Fruit fly (Drosophila melanogaster) Kc167 (cell line): ENCODE results near the gene CCHa2.

ENCODE experiments used
- Myc ChIP-seq: fragments of >200 bp; optimal IDR thresholded peaks from 2 replicates; lab custom pipeline; 2017; ENCODE audit warnings: missing external identifiers
- Sin3A ChIP-seq: fragments of >200 bp; optimal IDR thresholded peaks from 2 replicates; lab custom pipeline; 2018; ENCODE audit warnings: missing external identifiers
- h ChIP-seq: fragments of >200 bp; optimal IDR thresholded peaks from 3 replicates; lab custom pipeline; 2018; ENCODE audit warnings: missing external identifiers
- insv ChIP-seq: fragments of >200 bp; optimal IDR thresholded peaks from 3 replicates; lab custom pipeline; 2018; ENCODE audit warnings: missing external identifiers
- psq ChIP-seq: fragments of >200 bp; optimal IDR thresholded peaks from 2 replicates; lab custom pipeline; 2017; ENCODE audit warnings: missing external identifiers
- ttk ChIP-seq: sonication (Bioruptor generic); optimal IDR thresholded peaks from 2 replicates; lab custom pipeline; 2017; ENCODE audit warnings: missing external identifiers

Gene CCHa2

DNA sequence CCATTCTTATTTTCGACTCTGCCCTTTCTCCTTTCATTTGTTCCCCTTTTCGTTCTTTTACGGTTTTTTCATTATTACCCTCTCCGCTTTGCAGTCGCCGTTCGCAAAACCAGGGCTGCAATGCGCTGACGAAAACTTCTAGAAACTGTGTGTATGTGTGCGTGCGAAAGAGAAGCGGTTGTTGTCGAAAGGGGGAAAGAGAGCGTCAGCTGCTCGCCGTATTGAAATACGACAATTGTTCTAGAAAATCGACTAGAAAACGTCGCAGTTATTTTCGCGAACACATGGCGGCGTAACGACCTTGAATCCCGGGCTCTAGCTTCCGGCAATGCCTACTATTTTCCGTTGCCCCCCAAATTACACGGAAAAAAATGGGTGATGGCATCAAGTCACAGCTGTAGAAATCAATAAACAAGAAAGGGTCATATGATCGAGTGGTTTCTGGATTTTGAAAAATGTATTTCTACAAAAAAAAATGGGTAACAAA is 12.3 kb downstream of the CCHa2 start:
- TF ChIP-seq h (no peak), Myc (lab: Kevin White, UChicago) (no peak), Sin3A (lab: Kevin White, UChicago) (no peak), psq (lab: Kevin White, UChicago) (no peak), insv (lab: Kevin White, UChicago) (no peak), ttk (lab: Kevin White, UChicago) (no peak)

DNA sequence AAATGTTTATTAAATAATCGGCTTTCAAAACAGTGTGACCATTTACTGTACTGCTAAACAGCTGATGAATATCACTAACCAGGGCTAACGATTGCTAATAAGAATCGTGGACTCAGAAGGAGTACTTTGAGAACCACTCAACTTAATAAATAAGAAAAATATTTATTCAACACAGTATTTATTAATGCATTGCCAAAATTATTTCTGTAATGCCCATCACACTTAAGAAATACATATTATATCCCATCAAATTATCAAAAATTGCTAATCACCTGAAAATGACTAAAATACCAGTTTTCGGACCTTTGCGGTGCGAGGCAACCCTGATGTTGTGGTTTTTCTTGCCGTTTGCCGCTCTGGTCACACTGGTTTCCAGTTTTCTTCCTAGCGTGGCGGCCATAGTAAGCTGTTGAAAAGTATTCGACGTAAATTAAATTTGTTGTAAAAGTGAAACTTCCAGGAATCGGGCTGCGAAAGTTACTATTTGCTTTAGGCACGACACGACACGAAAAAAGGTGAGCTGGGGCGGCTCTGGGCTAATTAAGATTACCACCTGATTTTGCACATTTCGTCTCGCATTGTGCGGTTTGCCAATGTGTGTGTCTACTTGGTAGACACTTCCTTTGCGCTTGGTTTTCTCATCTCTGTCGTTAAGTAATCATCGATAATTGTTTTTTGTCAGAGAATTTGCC is 13.1 kb downstream of the CCHa2 start, which contains the start of the genes mRpS21 and Droj2:
TSS of gene mRpS21 (minus strand) at position 66 of the 692 bp plus-strand sequence.
TSS of gene Droj2 (plus strand) at position 363 of the 692 bp plus-strand sequence.
- no peak for TF ChIP-seq ttk (lab: Kevin White, UChicago)
- no peak for TF ChIP-seq psq (lab: Kevin White, UChicago)
- TF ChIP-seq h = no peak
- TF ChIP-seq Myc (lab: Kevin White, UChicago) = no peak
- no peak for TF ChIP-seq Sin3A (lab: Kevin White, UChicago)
- TF ChIP-seq insv (lab: Kevin White, UChicago) = no peak

- TF ChIP-seq insv (lab: Kevin White, UChicago) = no peak
- no peak for TF ChIP-seq ttk (lab: Kevin White, UChicago)
- no peak for TF ChIP-seq Sin3A (lab: Kevin White, UChicago)
- TF ChIP-seq psq (lab: Kevin White, UChicago) = no peak
- TF ChIP-seq h = no peak
- TF ChIP-seq Myc (lab: Kevin White, UChicago) = no peak
Measured at dm6 chr3R:13379675-13380074, 15.3 kb downstream of the CCHa2 start, which contains the start of the genes CG9813 and CG8870. CG9813 (minus strand) TSS chr3R:13379775. CG8870 (plus strand) TSS chr3R:13379842.

- TF ChIP-seq h = no peak
- TF ChIP-seq ttk (lab: Kevin White, UChicago) = no peak
- no peak for TF ChIP-seq insv (lab: Kevin White, UChicago)
- no peak for TF ChIP-seq psq (lab: Kevin White, UChicago)
- no peak for TF ChIP-seq Sin3A (lab: Kevin White, UChicago)
- TF ChIP-seq Myc (lab: Kevin White, UChicago) = no peak
Measured at dm6 chr3R:13374913-13375312, 20.1 kb downstream of the CCHa2 start.

DNA sequence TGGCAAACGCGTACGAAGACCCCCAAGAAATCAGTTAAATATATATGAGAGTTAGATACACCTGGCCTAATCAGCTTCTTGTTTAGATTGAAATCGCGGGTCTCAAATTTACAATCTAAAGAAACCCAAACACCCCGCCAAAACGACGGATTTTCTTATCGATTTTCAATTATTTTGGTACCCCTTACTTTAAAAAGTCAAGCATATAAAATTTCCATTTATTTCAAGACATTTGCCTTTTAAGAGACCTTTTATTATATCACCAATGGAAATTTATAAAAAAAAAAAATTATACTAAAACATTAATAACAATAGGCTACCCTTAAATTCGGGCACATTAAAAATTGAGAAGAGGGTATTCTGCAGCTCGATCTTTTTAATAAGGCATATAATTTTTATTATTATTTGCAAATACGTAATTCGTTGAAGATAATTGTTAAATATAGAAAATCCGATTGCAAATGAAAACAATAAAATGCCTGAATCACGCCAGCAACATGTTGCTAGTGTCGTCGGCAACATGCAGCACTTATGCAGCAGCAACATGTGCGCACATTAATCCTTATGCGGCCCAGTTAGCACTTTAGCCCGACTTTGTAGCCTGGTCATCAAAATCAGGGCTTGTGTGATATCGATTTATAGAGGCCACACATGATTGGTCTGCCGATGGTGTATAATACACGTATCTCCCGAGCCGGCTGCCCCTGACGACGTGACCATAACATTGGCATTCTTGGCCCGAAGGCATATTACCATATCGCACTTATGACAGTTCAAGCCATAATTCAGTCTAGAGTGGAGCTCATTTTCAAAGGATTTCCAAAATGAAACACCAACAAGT is 22.9 kb downstream of the CCHa2 start, which contains the start of the genes Lip3 and CG34309:
TSS of gene Lip3 (minus strand) at position 65 of the 841 bp plus-strand sequence.
TSS of gene CG34309 (plus strand) at position 791 of the 841 bp plus-strand sequence.
- TF ChIP-seq Myc (lab: Kevin White, UChicago) = no peak
- no peak for TF ChIP-seq psq (lab: Kevin White, UChicago)

DNA sequence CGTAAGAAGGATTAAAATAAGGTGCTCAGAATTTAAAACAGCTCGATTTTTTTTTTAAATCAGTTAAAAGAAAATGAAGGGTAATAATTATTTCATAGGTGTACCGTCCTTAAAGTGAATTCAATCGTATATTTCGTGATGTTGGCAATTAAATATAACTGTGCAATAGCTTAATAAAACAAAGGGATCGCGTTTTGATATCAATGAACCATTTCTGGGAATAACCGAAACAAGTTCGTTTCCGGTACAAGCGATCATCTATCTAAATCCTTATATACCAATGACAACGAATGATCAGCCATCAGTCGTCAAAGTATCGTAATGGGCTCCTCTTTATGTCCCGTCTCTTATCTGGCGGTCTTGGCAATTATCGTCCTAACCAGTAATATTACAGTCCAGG is 25.6 kb downstream of the CCHa2 start, which contains the start of gene CheA87a:
TSS of gene CheA87a (plus strand) at position 301 of the 400 bp plus-strand sequence.
- TF ChIP-seq Myc (lab: Kevin White, UChicago) (no peak), psq (lab: Kevin White, UChicago) (no peak), ttk (lab: Kevin White, UChicago) (no peak), h (no peak), Sin3A (lab: Kevin White, UChicago) (no peak), insv (lab: Kevin White, UChicago) (no peak)

DNA sequence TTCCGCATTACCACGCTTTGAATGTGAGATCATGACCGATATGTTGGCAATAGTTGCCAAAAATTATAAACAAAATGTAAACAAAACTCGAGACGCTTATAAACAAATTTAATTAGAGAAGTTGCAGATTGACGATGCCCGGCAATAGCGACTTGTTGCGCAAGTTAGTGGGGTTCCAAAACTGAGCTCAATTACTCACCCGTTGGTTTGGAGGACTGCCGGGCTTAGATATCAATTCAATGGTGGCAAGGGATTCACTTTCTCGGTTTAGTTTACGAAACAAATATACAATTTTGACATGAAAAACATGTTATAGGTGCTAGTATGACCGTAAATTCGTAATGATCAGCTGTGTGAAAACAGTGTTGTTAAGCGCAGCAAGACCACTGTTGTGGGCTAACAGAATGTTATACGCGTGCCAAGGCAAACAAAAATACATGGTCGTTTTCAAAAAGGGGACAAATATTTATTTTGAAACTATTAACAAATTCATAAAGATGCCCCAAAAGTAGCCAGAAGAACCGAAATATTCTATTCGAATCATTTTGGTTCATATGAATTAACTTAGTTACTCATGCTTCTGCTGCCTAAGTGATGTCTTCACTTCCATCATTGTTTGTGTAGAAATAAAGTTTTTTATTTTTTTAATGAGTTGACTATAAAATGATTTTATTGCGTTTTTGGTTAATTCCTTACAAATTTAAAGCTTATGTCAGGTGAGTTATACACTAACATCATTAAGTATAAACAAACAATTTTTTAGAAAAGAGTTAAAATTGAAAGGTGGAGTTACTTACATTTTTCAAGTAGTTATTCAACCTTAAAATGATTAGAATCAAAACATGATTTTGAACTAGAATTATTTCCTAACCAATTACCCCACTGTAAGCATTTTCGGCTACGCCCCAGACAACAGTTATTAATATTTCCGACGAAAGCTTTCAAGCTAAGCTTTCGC is 28.2 kb downstream of the CCHa2 start, which contains the start of gene Elp6:
TSS of gene Elp6 (minus strand) at position 350 of the 958 bp plus-strand sequence.
- TF ChIP-seq insv (lab: Kevin White, UChicago) (no peak), Myc (lab: Kevin White, UChicago) (no peak), Sin3A (lab: Kevin White, UChicago) (no peak), ttk (lab: Kevin White, UChicago) (no peak), psq (lab: Kevin White, UChicago) (no peak), h (no peak)

dm6 chr3R:13365665-13366414 is 29.2 kb downstream of the CCHa2 start:
- no peak for TF ChIP-seq insv (lab: Kevin White, UChicago)
- no peak for TF ChIP-seq psq (lab: Kevin White, UChicago)
- no peak for TF ChIP-seq Myc (lab: Kevin White, UChicago)
- TF ChIP-seq ttk (lab: Kevin White, UChicago) = no peak
- no peak for TF ChIP-seq Sin3A (lab: Kevin White, UChicago)
- no peak for TF ChIP-seq h

DNA sequence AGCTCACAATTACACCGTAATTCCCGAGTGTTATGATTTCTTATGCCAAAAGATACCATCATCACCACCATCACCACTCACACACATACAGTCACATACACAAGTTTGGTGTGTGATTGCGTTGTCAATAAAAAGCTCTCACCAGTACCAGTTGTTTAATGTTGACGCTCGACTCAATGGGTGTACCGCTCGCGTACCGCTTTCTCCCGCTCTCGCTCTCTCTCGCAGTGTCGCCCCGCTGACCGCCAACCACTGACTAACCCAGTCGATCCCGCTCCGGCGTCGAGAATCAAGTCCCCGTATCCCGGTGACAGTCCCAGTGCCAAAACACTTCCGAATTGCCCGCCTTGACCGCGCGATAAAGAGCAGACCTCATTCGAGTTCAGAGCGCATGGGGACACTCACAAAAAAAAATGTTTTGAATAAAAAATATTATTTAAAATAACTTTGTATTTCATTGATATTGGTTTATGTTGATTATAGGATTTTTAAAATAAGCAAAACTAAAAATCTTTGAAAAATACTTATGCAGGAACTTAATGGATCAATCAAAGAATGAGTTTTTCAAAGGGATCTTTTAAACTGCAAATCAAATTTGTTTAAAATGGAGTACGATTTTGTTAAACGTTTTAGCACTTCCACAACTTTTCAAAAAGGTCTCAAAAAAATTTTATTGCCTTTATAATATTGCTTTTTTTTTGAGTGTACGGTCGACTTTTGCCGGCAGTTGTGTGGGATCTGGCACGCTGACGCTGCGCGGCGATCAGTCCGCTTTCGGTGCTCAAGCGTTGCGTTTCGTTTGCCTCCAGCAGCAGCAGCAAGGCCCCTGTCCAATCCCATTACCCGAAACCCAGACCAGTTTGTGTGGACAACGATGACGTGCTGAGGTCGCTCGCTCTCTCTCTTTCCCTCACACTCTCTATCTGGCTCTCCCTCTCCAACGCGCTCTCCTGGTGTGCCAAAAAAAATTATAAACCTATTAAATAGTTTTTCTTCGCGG is 30.5 kb downstream of the CCHa2 start, which contains the start of gene Dic1:
TSS of gene Dic1 (plus strand) at position 764 of the 1,000 bp plus-strand sequence.
- no peak for TF ChIP-seq insv (lab: Kevin White, UChicago)
- TF ChIP-seq ttk (lab: Kevin White, UChicago) = no peak
- TF ChIP-seq psq (lab: Kevin White, UChicago) = no peak
- no peak for TF ChIP-seq Sin3A (lab: Kevin White, UChicago)
- no peak for TF ChIP-seq Myc (lab: Kevin White, UChicago)
- TF ChIP-seq h = no peak
